Fruit fly (Drosophila melanogaster): ENCODE data around the gene Mipp1.
A peak's percentile ranks its signal among the peaks of the same experiment; 100 is the strongest.

The Mipp1 gene

DNA sequence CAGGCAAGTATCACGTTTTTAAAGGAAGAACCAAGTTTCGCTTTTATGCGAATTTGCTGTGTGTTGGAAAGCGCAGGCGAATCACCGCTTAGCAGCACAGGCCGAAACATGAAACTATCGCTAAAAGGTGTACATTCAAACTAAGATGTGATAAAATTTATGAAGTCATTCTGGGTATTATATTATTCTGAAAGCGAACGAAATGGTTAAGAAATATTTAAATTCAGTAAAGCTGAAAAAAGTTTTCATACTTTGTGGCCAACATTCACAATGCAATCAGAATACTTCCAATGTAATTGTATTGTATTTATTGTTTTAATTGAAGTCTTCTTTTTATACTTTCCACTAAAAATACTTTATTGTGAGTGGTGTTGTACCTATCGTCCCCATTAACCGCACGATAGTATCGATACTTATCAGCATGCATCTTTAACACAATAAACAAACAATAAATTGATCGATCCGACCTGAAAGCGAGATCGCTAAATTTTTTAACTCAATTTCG lies 8.1 kb upstream of the Mipp1 start, which contains the start of gene Smn (continued):
- TF ChIP-seq bbx (GFP tag; IDR thresholded peaks at IDR 0.05; ENCODE audit: partially characterized antibody), result peak; percentile 87
- TF ChIP-seq her (GFP tag; optimal IDR thresholded peaks at IDR 0.05), result no peak
- TF ChIP-seq Med (GFP tag), result peak; percentile 88
- no peak for TF ChIP-seq CG17568 (GFP tag; optimal IDR thresholded peaks at IDR 0.05)
- TF ChIP-seq D (optimal IDR thresholded peaks at IDR 0.05), result no peak
- no peak for TF ChIP-seq D (GFP tag; optimal IDR thresholded peaks at IDR 0.05)
- TF ChIP-seq ro (GFP tag; IDR thresholded peaks at IDR 0.05), result no peak
- TF ChIP-seq CG11696 (GFP tag; IDR thresholded peaks at IDR 0.05), result no peak
- no peak for TF ChIP-seq pnt (GFP tag; optimal IDR thresholded peaks at IDR 0.05)
- no peak for TF ChIP-seq Mad (GFP tag; optimal IDR thresholded peaks at IDR 0.05)
- TF ChIP-seq lilli (GFP tag; optimal IDR thresholded peaks at IDR 0.05), result peak; percentile 73
- TF ChIP-seq Fer2 (tag; optimal IDR thresholded peaks at IDR 0.05), result no peak
- TF ChIP-seq pum (GFP tag; optimal IDR thresholded peaks at IDR 0.05), result peak; percentile 43
- no peak for TF ChIP-seq CG3726 (GFP tag; IDR thresholded peaks at IDR 0.05)
- TF ChIP-seq pros (GFP tag; optimal IDR thresholded peaks at IDR 0.05), result no peak
- 0 out of 2 replicates have a peak, but pooled peaks have one; percentile 34 for TF ChIP-seq CG9215 (GFP tag; IDR thresholded peaks at IDR 0.05)
- peak; percentile 6 for TF ChIP-seq CG6683 (GFP tag; optimal IDR thresholded peaks at IDR 0.05)
- peak; percentile 44 for TF ChIP-seq tin (GFP tag; optimal IDR thresholded peaks at IDR 0.05)
- peak; percentile 58 for TF ChIP-seq sug (tag; optimal IDR thresholded peaks at IDR 0.05)
- TF ChIP-seq tap (tag; optimal IDR thresholded peaks at IDR 0.05), result no peak
- TF ChIP-seq CG7556 (GFP tag; optimal IDR thresholded peaks at IDR 0.05), result peak; percentile 26
- peak; percentile 62 for TF ChIP-seq Camta (GFP tag; optimal IDR thresholded peaks at IDR 0.05)
- TF ChIP-seq sqz (GFP tag; optimal IDR thresholded peaks at IDR 0.05), result no peak
- no peak for TF ChIP-seq sc (optimal IDR thresholded peaks at IDR 0.05)
- no peak for TF ChIP-seq sc (GFP tag; optimal IDR thresholded peaks at IDR 0.05)
- no peak for TF ChIP-seq ase (GFP tag; IDR thresholded peaks at IDR 0.05)
- no peak for TF ChIP-seq ems (GFP tag; optimal IDR thresholded peaks at IDR 0.05)
- peak; percentile 55 for TF ChIP-seq MBD-R2 (GFP tag; IDR thresholded peaks at IDR 0.05)
- no peak for TF ChIP-seq corto (GFP tag; optimal IDR thresholded peaks at IDR 0.05)
- peak; percentile 23 for TF ChIP-seq CG18011 (GFP tag; optimal IDR thresholded peaks at IDR 0.05)
- TF ChIP-seq CG3163 (GFP tag; optimal IDR thresholded peaks at IDR 0.05), result no peak
- no peak for TF ChIP-seq eve (GFP tag; optimal IDR thresholded peaks at IDR 0.05)
- TF ChIP-seq zen (tag; optimal IDR thresholded peaks at IDR 0.05), result peak; percentile 28
- TF ChIP-seq dmrt99B (tag; optimal IDR thresholded peaks at IDR 0.05), result peak; percentile 49
- TF ChIP-seq CG8765 (GFP tag; IDR thresholded peaks at IDR 0.05), result no peak
- TF ChIP-seq C15 (GFP tag; IDR thresholded peaks at IDR 0.05), result no peak
- TF ChIP-seq CG8359 (GFP tag; optimal IDR thresholded peaks at IDR 0.05; ENCODE audit: borderline replicate concordance), result no peak
- peak; percentile 55 for TF ChIP-seq B-H2 (GFP tag; optimal IDR thresholded peaks at IDR 0.05)
- no peak for TF ChIP-seq Usf (GFP tag; optimal IDR thresholded peaks at IDR 0.05)
- peak; percentile 28 for TF ChIP-seq D19A (tag; optimal IDR thresholded peaks at IDR 0.05)
- no peak for TF ChIP-seq lov (optimal IDR thresholded peaks at IDR 0.05)
- TF ChIP-seq lov (GFP tag; IDR thresholded peaks at IDR 0.05), result no peak
- peak; percentile 61; the same call in 1 of the 2 replicates for TF ChIP-seq CG42726 (GFP tag; IDR thresholded peaks at IDR 0.05; ENCODE audit: partially characterized antibody)
- peak; percentile 46 for TF ChIP-seq CG10543 (GFP tag; optimal IDR thresholded peaks at IDR 0.05)
- TF ChIP-seq CG8290 (GFP tag; optimal IDR thresholded peaks at IDR 0.05), result peak; percentile 68
- TF ChIP-seq CG8290 (tag; optimal IDR thresholded peaks at IDR 0.05), result peak; percentile 13 to 67
- TF ChIP-seq Doc2 (GFP tag; IDR thresholded peaks at IDR 0.05), result no peak
- TF ChIP-seq disco-r (GFP tag; optimal IDR thresholded peaks at IDR 0.05), result no peak
- peak; percentile 66 for TF ChIP-seq CoRest (tag; optimal IDR thresholded peaks at IDR 0.05)
- TF ChIP-seq Mes4 (GFP tag; optimal IDR thresholded peaks at IDR 0.05), result no peak
- peak; percentile 82 for TF ChIP-seq CG2120 (GFP tag; optimal IDR thresholded peaks at IDR 0.05)
- TF ChIP-seq Rx (GFP tag; IDR thresholded peaks at IDR 0.05), result no peak
